Worm (Caenorhabditis elegans): ENCODE measurements around the gene rpl-6.

- TF ChIP-seq F57A8.1 (GFP tag; optimal IDR thresholded peaks at IDR 0.05) (no peak), nfya-1 (tag; optimal IDR thresholded peaks at IDR 0.05; ENCODE audit: borderline replicate concordance, insufficient read depth) (no peak), lin-35 (GFP tag; optimal IDR thresholded peaks at IDR 0.05) (no peak), him-1 (tag; optimal IDR thresholded peaks at IDR 0.05) (no peak), tbx-9 (tag; optimal IDR thresholded peaks at IDR 0.05; ENCODE audit: borderline replicate concordance) (no peak), ztf-28 (GFP tag; IDR thresholded peaks at IDR 0.05) (no peak)
These were observed 22.8 kb upstream of the rpl-6 start, which contains the start of gene F37C12.14 for ce11 chrIII:7185473-7185872.

Data from whole organism, young adult.